Fruit fly (Drosophila melanogaster): ENCODE measurements around the gene Trf.

- no peak for TF ChIP-seq Snoo (tag; optimal IDR thresholded peaks at IDR 0.05)
- TF ChIP-seq rn (GFP tag; IDR thresholded peaks at IDR 0.05) = no peak
- no peak for TF ChIP-seq CG32121 (GFP tag; IDR thresholded peaks at IDR 0.05)
- no peak for TF ChIP-seq CG14655 (GFP tag; optimal IDR thresholded peaks at IDR 0.05)
- no peak for TF ChIP-seq EcR (GFP tag; optimal IDR thresholded peaks at IDR 0.05)
- TF ChIP-seq CG15710 (tag; optimal IDR thresholded peaks at IDR 0.05) = no peak
- TF ChIP-seq CG8159 (tag; optimal IDR thresholded peaks at IDR 0.05) = no peak
Observed at dm6 chr2L:8030102-8030501, 42.6 kb upstream of the Trf start.

Data from whole organism, pupa.